Worm (Caenorhabditis elegans): ENCODE measurements around the gene hpx-2.

ce11 chrV:13839433-13839832, 10.8 kb upstream of the hpx-2 start, which contains the start of gene F55B12.10:
- TF ChIP-seq dao-5 (tag; optimal IDR thresholded peaks at IDR 0.05) (no peak), him-1 (tag; optimal IDR thresholded peaks at IDR 0.05) (no peak)
